Worm (Caenorhabditis elegans): ENCODE results near the gene mau-8.

The mau-8 gene

DNA sequence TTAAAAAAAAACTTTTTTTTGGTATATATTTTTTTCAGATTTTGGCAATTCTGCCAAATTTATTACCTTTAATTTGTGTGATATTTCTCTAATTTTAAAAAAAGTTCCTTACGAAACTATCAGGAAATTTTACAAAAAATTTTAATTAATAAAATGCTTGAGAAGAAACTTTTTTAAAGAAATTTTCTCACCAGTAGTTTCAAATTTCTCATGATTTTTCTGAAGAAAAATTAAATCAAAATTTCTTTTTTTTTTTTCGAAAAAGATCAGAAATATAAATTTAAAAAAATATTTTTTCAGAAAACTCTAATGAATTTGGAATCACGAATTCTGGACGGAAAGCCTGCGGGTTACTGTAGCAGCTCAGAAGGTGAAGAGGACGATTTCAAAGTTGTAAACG, at the start of gene mau-8:
Gene mau-8 (plus strand): TSS at position 301 of the 400 bp plus-strand sequence.
- TF ChIP-seq unc-62 (GFP tag; optimal IDR thresholded peaks at IDR 0.05), result no peak

DNA sequence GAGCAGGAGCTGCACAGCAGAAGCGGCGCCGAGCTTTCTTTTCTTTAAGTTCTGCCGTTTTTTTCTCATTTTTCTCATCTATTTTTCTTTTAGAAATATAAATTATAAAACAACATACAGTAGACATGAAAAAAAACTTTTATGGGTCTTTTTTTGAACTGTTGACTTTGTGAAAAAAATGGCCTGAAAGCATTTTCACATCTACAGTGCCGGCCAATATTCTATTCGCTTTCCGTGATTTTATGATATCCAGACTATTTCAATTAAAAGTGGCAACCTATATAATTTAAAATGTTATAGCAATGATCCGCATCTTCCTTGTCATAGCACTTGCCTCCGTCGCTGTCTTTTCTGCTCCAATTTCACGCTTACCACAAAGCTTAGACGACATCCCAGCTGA, 49.8 kb upstream of the mau-8 start, which contains the start of gene far-6:
Gene far-6 (plus strand): TSS at position 301 of the 400 bp plus-strand sequence.
- no peak for TF ChIP-seq unc-62 (GFP tag; optimal IDR thresholded peaks at IDR 0.05)

DNA sequence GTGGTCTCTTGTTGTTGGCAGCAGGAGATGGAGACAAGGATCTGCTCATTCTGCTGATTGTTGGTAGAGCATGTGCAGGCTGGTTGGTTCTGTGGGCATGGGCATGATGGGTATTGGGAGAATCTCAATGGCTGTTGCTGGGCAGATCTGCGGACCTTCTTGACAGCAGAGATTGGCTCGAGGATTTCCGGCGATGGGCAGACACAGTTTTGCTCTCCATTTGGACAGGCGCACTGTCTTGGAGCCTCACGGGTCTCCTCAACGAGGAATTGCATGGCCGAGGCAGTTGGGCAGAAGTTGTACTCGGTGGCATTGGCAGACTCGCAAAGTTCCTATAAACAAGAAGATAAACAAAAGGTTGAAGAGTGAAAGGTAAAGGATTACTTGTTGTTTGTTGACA, 47.3 kb upstream of the mau-8 start:
- no peak for TF ChIP-seq unc-62 (GFP tag; optimal IDR thresholded peaks at IDR 0.05)

DNA sequence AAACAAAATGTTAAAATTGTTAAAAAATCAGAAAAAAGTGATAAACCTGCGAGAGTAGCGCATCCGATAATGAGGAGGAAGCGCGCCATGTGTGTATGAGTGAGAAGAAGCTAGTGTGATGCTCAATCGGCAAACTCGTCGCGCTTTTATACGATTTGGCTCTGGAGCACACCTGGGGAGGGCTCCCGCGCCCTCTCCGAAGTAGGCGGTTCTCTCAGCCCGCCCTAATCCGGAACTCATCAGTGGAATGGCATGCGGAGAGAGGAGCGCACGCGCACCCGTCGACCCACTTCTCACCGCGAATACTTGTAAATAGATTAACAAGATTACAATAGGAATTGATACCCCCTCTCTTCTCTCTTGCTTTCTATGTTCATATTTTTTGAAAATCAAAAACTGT, 46.5 kb upstream of the mau-8 start, which contains the start of gene pqn-74:
Gene pqn-74 (minus strand): TSS at position 122 of the 400 bp plus-strand sequence.
- no peak for TF ChIP-seq unc-62 (GFP tag; optimal IDR thresholded peaks at IDR 0.05)

DNA sequence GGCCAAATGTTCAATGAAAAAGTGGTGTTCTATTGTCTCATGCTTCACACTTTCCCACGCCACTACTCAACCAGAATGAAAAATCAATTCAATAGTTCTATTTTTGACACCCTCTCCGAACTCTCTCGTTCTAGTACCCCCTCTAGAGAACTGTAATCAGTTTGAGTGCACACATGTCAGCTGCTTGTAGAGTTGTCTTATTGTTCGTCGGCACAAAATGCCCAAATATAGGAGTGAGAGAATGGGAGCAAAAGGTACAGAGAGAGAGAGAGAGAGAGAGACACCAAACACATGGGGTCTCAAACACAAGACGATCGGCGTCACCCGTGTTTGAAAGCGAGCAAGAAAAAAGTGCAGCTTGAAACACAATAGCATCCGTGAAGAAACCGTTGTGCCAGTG, 43.5 kb upstream of the mau-8 start:
- no peak for TF ChIP-seq unc-62 (GFP tag; optimal IDR thresholded peaks at IDR 0.05)

DNA sequence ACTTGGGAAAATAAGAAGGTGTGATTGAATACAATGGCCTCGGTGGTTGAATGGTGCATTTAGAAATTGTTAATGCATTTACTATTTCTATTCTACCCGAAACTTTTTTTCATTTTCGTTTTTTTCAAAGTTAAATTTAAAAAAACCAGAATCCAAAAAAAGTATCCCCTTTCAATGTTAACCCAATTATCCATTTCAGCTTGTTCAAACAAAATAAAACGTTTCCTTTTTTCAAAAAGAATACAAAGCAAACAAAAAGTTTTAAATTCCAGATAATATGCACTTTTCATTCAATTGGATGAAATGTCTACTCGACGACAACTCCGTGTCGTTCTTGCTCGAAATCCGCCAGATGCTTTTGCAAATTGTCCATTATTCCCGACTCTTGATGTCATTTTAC, 35.3 kb upstream of the mau-8 start, which contains the start of gene W02A2.5:
Gene W02A2.5 (plus strand): TSS at position 301 of the 400 bp plus-strand sequence.
- no peak for TF ChIP-seq unc-62 (GFP tag; optimal IDR thresholded peaks at IDR 0.05)

DNA sequence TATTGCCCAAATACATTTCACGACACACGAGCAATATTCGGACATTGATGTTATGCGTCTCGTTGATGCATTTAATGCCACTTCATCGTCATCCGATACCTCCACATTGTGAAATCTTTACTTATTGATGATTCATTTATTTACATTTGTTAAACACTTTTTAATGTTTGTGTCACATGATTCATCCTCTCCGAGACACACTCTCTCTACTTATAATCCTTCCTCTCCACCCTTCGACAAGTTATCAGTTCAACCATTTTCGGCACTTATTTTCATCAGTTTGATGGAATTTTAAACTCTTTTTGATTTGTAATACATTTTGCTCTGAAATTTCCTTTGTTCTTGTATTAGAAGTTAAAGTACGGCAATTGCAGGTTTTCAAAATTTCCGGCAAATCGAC, 31.7 kb upstream of the mau-8 start:
- no peak for TF ChIP-seq unc-62 (GFP tag; optimal IDR thresholded peaks at IDR 0.05)

DNA sequence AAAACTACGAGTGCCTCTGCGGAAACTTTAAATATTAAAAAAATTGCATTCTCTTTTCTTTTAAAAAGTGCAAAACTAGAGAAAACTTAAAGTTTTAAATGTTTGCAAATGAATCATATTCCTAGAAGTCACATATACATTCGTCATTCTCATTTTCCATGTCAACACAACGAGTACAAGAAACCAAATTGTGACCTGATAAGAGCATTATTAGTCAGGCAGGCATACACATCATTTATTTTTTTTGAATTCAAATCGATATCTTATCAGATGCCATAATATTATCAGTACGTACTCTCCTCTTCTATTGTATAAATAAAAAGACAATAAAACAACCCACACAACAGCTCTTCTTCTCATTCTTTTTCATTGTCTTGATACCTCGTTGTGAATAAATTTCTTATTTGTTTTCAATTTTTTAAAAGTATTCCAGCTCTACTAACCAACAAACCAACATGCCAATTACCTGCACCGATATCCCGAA, 30.5 kb upstream of the mau-8 start, which contains the start of gene W02A2.9:
Gene W02A2.9 (plus strand): TSS at position 434 of the 484 bp plus-strand sequence.
- TF ChIP-seq unc-62 (GFP tag; optimal IDR thresholded peaks at IDR 0.05), result no peak

DNA sequence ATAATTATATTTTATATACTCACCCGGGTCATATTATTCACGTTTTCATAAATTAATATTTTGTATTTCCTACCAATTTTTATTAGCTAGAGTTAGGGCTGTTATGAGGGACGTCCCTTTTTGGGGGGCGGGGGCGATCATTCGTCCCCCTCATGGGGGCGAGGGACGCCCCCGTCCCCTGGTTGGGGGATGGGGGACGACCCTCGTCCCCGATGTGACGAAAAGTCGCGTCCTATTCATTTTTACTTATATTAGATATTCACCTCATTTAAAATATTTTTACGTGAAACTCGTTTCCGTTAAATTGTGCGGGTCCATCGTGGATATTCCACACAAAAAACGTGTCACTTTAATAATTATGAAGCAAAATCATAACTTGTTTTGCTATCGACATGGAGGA, 29.2 kb upstream of the mau-8 start, which contains the start of gene W02A2.12:
Gene W02A2.12 (minus strand): TSS at position 240 of the 400 bp plus-strand sequence.
- TF ChIP-seq unc-62 (GFP tag; optimal IDR thresholded peaks at IDR 0.05), result no peak

DNA sequence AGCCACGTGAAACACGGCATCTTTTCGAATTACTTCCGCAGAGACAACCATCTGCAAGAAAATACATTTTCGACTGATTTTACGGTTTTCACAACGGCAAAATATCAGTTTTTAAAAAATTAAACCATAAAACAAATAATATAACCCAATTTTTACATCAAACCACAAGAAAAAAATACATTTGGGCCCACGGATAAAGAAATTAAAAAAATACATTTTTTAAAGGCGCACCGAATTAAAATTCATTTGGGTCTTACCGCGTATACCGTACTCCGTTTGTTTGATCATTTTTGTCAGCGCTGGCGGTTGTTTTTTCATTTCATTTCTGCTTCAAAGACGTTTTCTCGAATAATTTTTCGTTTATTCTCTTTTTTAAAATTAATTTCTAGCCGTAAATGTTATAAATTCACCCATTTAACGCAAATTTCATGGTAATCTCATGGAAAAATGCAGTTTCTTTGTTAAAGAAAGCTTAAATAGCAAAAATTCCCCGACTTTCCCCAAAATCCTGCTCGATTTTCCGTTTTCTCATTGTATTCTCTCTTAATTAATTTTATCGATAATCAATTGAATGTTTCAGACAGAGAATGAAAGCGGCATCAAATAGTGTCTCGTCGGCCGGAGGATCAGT, 24.6 kb upstream of the mau-8 start, which contains the start of the genes rec-8 and mex-5:
Gene rec-8 (minus strand): TSS at position 51 of the 631 bp plus-strand sequence.
Gene mex-5 (plus strand): TSS at position 581 of the 631 bp plus-strand sequence.
- TF ChIP-seq unc-62 (GFP tag; optimal IDR thresholded peaks at IDR 0.05), result no peak

DNA sequence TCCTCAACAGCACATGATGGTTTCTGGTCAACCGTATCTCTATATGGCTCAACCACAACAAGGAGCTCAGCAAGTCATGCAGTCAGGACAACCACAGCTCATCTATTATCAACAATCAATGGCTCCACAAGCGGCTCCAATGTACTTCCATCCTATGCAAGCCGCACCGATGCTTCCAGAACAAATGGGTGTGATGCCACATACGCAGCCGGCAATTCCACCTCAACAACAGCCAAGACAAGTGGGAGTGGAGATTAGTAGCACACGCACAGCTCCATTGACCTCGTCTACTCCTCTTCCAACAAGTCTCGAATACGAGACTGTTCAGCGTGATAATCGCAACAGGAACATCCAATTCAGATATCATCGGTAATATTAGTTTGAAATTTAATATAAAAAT, 23.8 kb upstream of the mau-8 start:
- TF ChIP-seq unc-62 (GFP tag; optimal IDR thresholded peaks at IDR 0.05), result no peak

DNA sequence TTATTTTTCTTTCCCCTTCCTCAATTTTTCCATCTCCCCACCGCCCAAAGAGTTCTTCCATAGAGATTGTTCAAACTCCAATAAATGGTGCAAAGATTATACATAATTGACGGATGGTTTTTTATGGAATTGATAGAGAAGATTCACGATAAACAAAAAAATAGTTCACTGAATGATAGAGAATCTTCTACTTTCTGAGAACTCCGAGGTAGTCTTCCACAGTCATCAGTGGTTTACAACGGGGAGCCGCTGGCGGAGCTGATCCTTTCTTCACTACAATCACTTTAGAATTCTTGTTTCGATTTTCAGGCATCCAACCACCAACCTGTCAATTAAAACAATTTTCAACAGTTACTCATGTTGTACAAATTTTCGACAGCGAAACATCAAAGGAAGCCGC, 21.8 kb upstream of the mau-8 start:
- no peak for TF ChIP-seq unc-62 (GFP tag; optimal IDR thresholded peaks at IDR 0.05)

DNA sequence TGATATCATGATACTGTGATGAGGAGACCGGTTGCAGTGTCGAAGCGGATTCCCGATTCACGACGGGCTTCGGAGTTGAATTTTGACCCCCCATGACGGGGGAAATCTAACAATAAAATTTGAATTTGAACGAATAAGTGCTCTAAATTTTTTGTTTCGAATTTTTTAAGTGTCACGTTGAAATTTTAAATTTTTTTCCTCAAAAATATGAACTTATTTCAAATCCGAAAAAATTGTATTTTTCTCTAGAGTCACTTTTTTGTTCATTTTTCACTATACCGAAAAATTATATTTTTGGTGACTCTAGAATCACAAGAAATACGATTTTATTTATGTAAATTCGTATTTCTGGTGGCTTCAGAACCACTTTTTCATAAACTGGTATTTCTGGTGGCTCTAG, 19.3 kb upstream of the mau-8 start, which contains the start of gene W02A2.8:
Gene W02A2.8 (minus strand): TSS at position 101 of the 400 bp plus-strand sequence.
- TF ChIP-seq unc-62 (GFP tag; optimal IDR thresholded peaks at IDR 0.05), result no peak

DNA sequence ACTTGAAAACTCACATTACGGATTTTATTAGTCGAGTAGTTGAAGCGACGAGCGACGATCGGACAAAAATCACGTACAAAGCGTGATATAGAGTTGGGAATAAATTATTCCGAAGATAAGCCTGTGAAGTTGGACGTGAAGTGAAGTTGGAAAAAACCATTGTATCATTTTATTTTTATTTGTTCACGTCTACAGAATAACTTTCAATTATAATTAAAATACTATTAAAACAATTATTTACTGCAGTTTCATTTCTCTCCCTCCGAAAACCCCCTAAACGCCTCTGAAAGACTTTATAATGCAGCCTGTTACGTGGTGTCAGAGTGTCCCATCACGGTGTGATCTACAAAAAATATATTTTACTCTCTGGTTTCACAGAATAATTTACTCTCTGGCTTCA, 17.7 kb upstream of the mau-8 start, which contains the start of gene Y62E10A.3:
Gene Y62E10A.3 (minus strand): TSS at position 101 of the 400 bp plus-strand sequence.
- TF ChIP-seq unc-62 (GFP tag; optimal IDR thresholded peaks at IDR 0.05), result no peak

DNA sequence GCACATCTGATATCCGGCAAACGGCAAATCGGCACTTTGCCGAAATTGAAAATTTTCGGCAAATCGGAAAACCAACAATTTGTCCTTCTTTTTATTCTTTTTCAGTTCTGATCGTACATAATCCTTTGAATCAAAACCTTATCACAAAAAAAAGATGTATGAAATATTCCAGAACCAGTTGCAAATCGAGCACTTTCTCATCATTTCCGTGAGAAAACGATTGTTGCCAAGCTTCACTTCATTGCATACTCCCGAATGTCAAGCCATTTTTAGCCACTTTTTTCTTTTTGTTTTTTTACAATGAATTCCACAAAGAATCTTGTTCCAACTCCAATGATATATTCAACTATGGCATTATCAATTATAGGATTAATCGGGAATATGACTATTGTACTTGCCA, 12.9 kb upstream of the mau-8 start, which contains the start of gene srsx-25:
Gene srsx-25 (plus strand): TSS at position 301 of the 400 bp plus-strand sequence.
- no peak for TF ChIP-seq unc-62 (GFP tag; optimal IDR thresholded peaks at IDR 0.05)

DNA sequence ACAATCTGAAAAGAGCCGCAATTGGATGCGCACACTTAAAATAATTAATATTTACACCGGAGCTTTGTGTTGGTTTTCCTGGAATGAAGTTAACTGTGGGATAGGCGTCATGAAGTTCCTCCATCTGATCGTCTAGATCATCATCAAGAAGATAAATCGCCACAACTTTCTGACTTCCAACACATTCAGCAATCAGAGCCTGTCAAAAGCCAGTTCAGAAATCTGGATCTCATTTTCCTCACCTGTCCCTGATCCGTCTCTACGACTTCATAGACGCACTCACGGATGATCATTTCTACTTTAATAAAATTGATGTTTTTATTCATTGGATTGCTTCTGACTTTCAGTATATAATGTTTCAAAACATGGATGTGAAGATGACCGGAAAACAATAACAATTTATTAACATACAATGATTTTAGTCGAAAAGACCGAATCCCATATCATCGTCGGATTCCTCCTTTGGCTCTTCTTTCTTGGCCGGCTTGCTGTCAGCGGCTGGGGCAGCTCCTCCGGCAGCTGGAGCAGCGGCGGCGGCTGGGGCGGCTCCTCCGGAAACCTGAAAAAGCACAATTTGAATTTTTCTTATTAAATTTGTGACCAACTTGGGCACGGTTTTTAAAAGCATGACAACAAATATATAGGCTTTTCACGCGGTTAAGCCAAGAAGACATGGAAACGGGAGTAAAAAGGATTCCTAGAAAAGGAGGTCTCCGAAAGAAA, 8.5 kb upstream of the mau-8 start, which contains the start of gene agt-1:
Gene agt-1 (minus strand): TSS at position 293 of the 723 bp plus-strand sequence.
- no peak for TF ChIP-seq unc-62 (GFP tag; optimal IDR thresholded peaks at IDR 0.05)
